Fruit fly (Drosophila melanogaster) whole organism, embryonic: ENCODE results near the gene Prx4.

Source experiments
- Ada2b ChIP-seq: fragments of 200-800 bp; sonication (Bioruptor generic); IDR thresholded peaks from 2 replicates; pipeline ENCODE4 v1.3.6; 2022; ENCODE audit warnings: missing biosample characterization, missing genetic modification characterization
- CG11504 ChIP-seq: fragments of 200-800 bp; sonication (Bioruptor generic); optimal IDR thresholded peaks from 3 replicates; lab custom pipeline; 2019; ENCODE audit warnings: missing biosample characterization, mild to moderate bottlenecking, missing genetic modification characterization, moderate library complexity
- CG12155 ChIP-seq: fragments of 200-800 bp; sonication (Bioruptor generic); optimal IDR thresholded peaks from 3 replicates; lab custom pipeline; 2016; ENCODE audit warnings: missing biosample characterization, missing genetic modification characterization
- CG14014 ChIP-seq: fragments of 200-800 bp; sonication (Bioruptor generic); IDR thresholded peaks from 2 replicates; pipeline ENCODE4 v1.3.6; 2022; ENCODE audit warnings: missing biosample characterization, missing genetic modification characterization
- CG15479 ChIP-seq: fragments of 200-800 bp; sonication (Bioruptor generic); optimal IDR thresholded peaks from 3 replicates; lab custom pipeline; 2019; ENCODE audit warnings: missing biosample characterization, mild to moderate bottlenecking, missing genetic modification characterization, moderate library complexity
- CG1647 ChIP-seq: fragments of 200-800 bp; sonication (Bioruptor generic); optimal IDR thresholded peaks from 3 replicates; lab custom pipeline; 2016; ENCODE audit warnings: missing biosample characterization, missing genetic modification characterization
- CG16863 ChIP-seq: fragments of 200-800 bp; sonication (Bioruptor generic); optimal IDR thresholded peaks from 3 replicates; lab custom pipeline; 2016; ENCODE audit warnings: missing biosample characterization, missing genetic modification characterization
- CG1832 ChIP-seq: fragments of 200-800 bp; sonication (Bioruptor generic); optimal IDR thresholded peaks from 2 replicates; lab custom pipeline; 2017; ENCODE audit warnings: missing biosample characterization, mild to moderate bottlenecking, missing genetic modification characterization, inconsistent platforms
- CG2712 ChIP-seq: fragments of 200-800 bp; optimal IDR thresholded peaks from 3 replicates; lab custom pipeline; 2019; ENCODE audit warnings: missing biosample characterization, mild to moderate bottlenecking, missing genetic modification characterization, moderate library complexity
- CG2875 ChIP-seq: fragments of 200-800 bp; sonication (Bioruptor generic); optimal IDR thresholded peaks from 2 replicates; lab custom pipeline; 2017; ENCODE audit warnings: missing biosample characterization, mild to moderate bottlenecking, missing genetic modification characterization, missing genetic modification reagents
- CG32532 ChIP-seq: fragments of 200-800 bp; sonication (Bioruptor generic); IDR thresholded peaks from 2 replicates; pipeline ENCODE4 v1.3.6; 2022; ENCODE audit warnings: missing biosample characterization, missing genetic modification characterization
- CG32772 ChIP-seq: fragments of 200-800 bp; sonication (Bioruptor generic); IDR thresholded peaks from 2 replicates; pipeline ENCODE4 v1.3.6; 2022; ENCODE audit warnings: missing biosample characterization, missing genetic modification characterization
- CG4360 ChIP-seq: fragments of 200-800 bp; sonication (Bioruptor generic); IDR thresholded peaks from 2 replicates; pipeline ENCODE4 v1.3.6; 2022; ENCODE audit warnings: missing biosample characterization, missing genetic modification characterization
- CG5953 ChIP-seq: fragments of 200-800 bp; sonication (Bioruptor generic); IDR thresholded peaks from 2 replicates; pipeline ENCODE4 v1.3.6; 2022; ENCODE audit warnings: missing biosample characterization, missing genetic modification characterization
- CG6175 ChIP-seq: fragments of 200-800 bp; sonication (Bioruptor generic); IDR thresholded peaks from 3 replicates; pipeline ENCODE4 v1.3.6; 2022; ENCODE audit warnings: missing biosample characterization, missing genetic modification characterization
- CG9609 ChIP-seq: fragments of 200-800 bp; sonication (Bioruptor generic); optimal IDR thresholded peaks from 3 replicates; lab custom pipeline; 2016; ENCODE audit warnings: missing biosample characterization, missing genetic modification characterization
- Camta ChIP-seq: fragments of 200-800 bp; sonication (Bioruptor generic); optimal IDR thresholded peaks from 2 replicates; lab custom pipeline; 2016; ENCODE audit warnings: missing biosample characterization, missing genetic modification characterization
- CkIIα-i1 ChIP-seq: fragments of 200-800 bp; sonication (Bioruptor generic); IDR thresholded peaks from 2 replicates; pipeline ENCODE4 v1.3.6; 2022; ENCODE audit warnings: missing biosample characterization, missing genetic modification characterization
- Dek ChIP-seq: fragments of 200-800 bp; sonication (Bioruptor generic); optimal IDR thresholded peaks from 3 replicates; lab custom pipeline; 2019; ENCODE audit warnings: missing biosample characterization, mild to moderate bottlenecking, missing genetic modification characterization, moderate library complexity
- Eip74EF ChIP-seq, 2 experiments: fragments of 200-800 bp in 1 of 2; fragments of >200 bp in 1 of 2; sonication (Bioruptor generic) in 1 of 2; optimal IDR thresholded peaks; 2 replicates each; lab custom pipeline; 2017 to 2019; ENCODE audit warnings: missing biosample characterization in 2 of 2, missing genetic modification characterization in 2 of 2, mild to moderate bottlenecking in 1 of 2, moderate library complexity in 1 of 2
- Gsc ChIP-seq: fragments of 200-800 bp; sonication (Bioruptor generic); IDR thresholded peaks from 2 replicates; pipeline ENCODE4 v1.3.6; 2022; ENCODE audit warnings: missing biosample characterization, missing genetic modification characterization
- Gug ChIP-seq: fragments of 200-800 bp; sonication (Bioruptor generic); IDR thresholded peaks from 4 replicates; pipeline ENCODE4 v1.3.6; 2022; ENCODE audit warnings: missing biosample characterization, missing genetic modification characterization
- Hand ChIP-seq: fragments of 200-800 bp; sonication (Bioruptor generic); optimal IDR thresholded peaks from 2 replicates; lab custom pipeline; 2017; ENCODE audit warnings: mild to moderate bottlenecking, missing biosample characterization, missing genetic modification reagents, missing genetic modification characterization
- Mad ChIP-seq: fragments of 200-800 bp; sonication (Bioruptor generic); optimal IDR thresholded peaks from 2 replicates; lab custom pipeline; 2016; ENCODE audit warnings: missing biosample characterization, missing genetic modification characterization
- Oli ChIP-seq: fragments of 200-800 bp; sonication (Bioruptor generic); optimal IDR thresholded peaks from 2 replicates; lab custom pipeline; 2018; ENCODE audit warnings: missing biosample characterization, mild to moderate bottlenecking, missing genetic modification characterization, moderate library complexity
- Sry-β ChIP-seq: fragments of 200-800 bp; sonication (Bioruptor generic); optimal IDR thresholded peaks from 2 replicates; lab custom pipeline; 2018; ENCODE audit warnings: missing biosample characterization, mild to moderate bottlenecking, missing genetic modification characterization, moderate library complexity
- Xbp1 ChIP-seq: fragments of 200-800 bp; sonication (Bioruptor generic); optimal IDR thresholded peaks from 3 replicates; lab custom pipeline; 2016; ENCODE audit warnings: missing biosample characterization, mild to moderate bottlenecking, missing genetic modification characterization
- ab ChIP-seq: fragments of 200-800 bp; sonication (Bioruptor generic); optimal IDR thresholded peaks from 2 replicates; lab custom pipeline; 2016; ENCODE audit warnings: missing biosample characterization, missing genetic modification characterization
- bcd ChIP-seq: fragments of 200-800 bp; sonication (Bioruptor generic); optimal IDR thresholded peaks from 2 replicates; lab custom pipeline; 2017; ENCODE audit warnings: missing biosample characterization, mild to moderate bottlenecking, missing genetic modification characterization
- cato ChIP-seq: fragments of 200-800 bp; sonication (Bioruptor generic); optimal IDR thresholded peaks from 2 replicates; lab custom pipeline; 2016; ENCODE audit warnings: missing biosample characterization, missing genetic modification characterization, borderline replicate concordance
- danr ChIP-seq: fragments of 200-800 bp; sonication (Bioruptor generic); IDR thresholded peaks from 2 replicates; pipeline ENCODE4 v1.3.6; 2022; ENCODE audit warnings: missing biosample characterization, missing genetic modification characterization
- emc ChIP-seq: fragments of 200-800 bp; sonication (Bioruptor generic); optimal IDR thresholded peaks from 2 replicates; lab custom pipeline; 2016; ENCODE audit warnings: missing biosample characterization, missing genetic modification characterization
- exex ChIP-seq: fragments of 200-800 bp; sonication (Bioruptor generic); optimal IDR thresholded peaks from 4 replicates; lab custom pipeline; 2018; ENCODE audit warnings: missing biosample characterization, mild to moderate bottlenecking, missing genetic modification characterization, moderate library complexity
- fd102C ChIP-seq: fragments of 200-800 bp; sonication (Bioruptor generic); optimal IDR thresholded peaks from 2 replicates; lab custom pipeline; 2018; ENCODE audit warnings: missing biosample characterization, mild to moderate bottlenecking, missing genetic modification characterization, moderate library complexity
- gcm ChIP-seq: fragments of 200-800 bp; sonication (Bioruptor generic); optimal IDR thresholded peaks from 2 replicates; lab custom pipeline; 2019; ENCODE audit warnings: missing biosample characterization, mild to moderate bottlenecking, missing genetic modification characterization, moderate library complexity
- gem ChIP-seq: fragments of 200-800 bp; sonication (Bioruptor generic); optimal IDR thresholded peaks from 2 replicates; lab custom pipeline; 2019; ENCODE audit warnings: missing biosample characterization, mild to moderate bottlenecking, missing genetic modification characterization, moderate library complexity
- hb ChIP-seq: fragments of 200-800 bp; sonication (Bioruptor generic); IDR thresholded peaks from 3 replicates; pipeline ENCODE4 v1.3.6; 2022; ENCODE audit warnings: missing biosample characterization, missing genetic modification characterization; ENCODE audit not compliant: partially characterized antibody
- her ChIP-seq: fragments of 200-800 bp; sonication (Bioruptor generic); optimal IDR thresholded peaks from 2 replicates; lab custom pipeline; 2016; ENCODE audit warnings: missing biosample characterization, missing genetic modification characterization
- lbe ChIP-seq: fragments of 200-800 bp; sonication (Bioruptor generic); optimal IDR thresholded peaks from 2 replicates; lab custom pipeline; 2016; ENCODE audit warnings: missing biosample characterization, mild to moderate bottlenecking, missing genetic modification characterization
- lmd ChIP-seq: fragments of 200-800 bp; sonication (Bioruptor generic); IDR thresholded peaks from 2 replicates; pipeline ENCODE4 v1.3.6; 2022; ENCODE audit warnings: missing biosample characterization, missing genetic modification characterization
- lola ChIP-seq, 3 experiments: fragments of >200 bp in 2 of 3; fragments of 200-800 bp in 1 of 3; sonication (Bioruptor generic) in 1 of 3; optimal IDR thresholded peaks; 2 replicates each; lab custom pipeline; 2017 to 2019; ENCODE audit warnings: missing biosample characterization in 3 of 3, missing genetic modification characterization in 3 of 3, mild to moderate bottlenecking in 1 of 3, moderate library complexity in 1 of 3
- nom ChIP-seq: fragments of 200-800 bp; sonication (Bioruptor generic); optimal IDR thresholded peaks from 2 replicates; lab custom pipeline; 2017; ENCODE audit warnings: missing biosample characterization, missing genetic modification characterization, mild to moderate bottlenecking, moderate library complexity, missing genetic modification reagents
- onecut ChIP-seq: fragments of 200-800 bp; sonication (Bioruptor generic); IDR thresholded peaks from 2 replicates; pipeline ENCODE4 v1.3.6; 2022; ENCODE audit warnings: missing biosample characterization, missing genetic modification characterization
- rib ChIP-seq: fragments of 200-800 bp; sonication (Bioruptor generic); IDR thresholded peaks from 2 replicates; pipeline ENCODE4 v1.3.6; 2022; ENCODE audit warnings: missing biosample characterization, missing genetic modification characterization
- sc ChIP-seq, 3 experiments: fragments of >200 bp in 2 of 3; fragments of 200-800 bp in 1 of 3; sonication (Bioruptor generic) in 1 of 3; optimal IDR thresholded peaks; 2 replicates in 2 of 3; 3 replicates in 1 of 3; lab custom pipeline; 2017; ENCODE audit warnings: mild to moderate bottlenecking in 1 of 3, missing biosample characterization in 1 of 3, missing genetic modification characterization in 1 of 3, missing genetic modification reagents in 1 of 3
- sr ChIP-seq: fragments of 200-800 bp; sonication (Bioruptor generic); IDR thresholded peaks from 3 replicates; pipeline ENCODE4 v1.3.6; 2022; ENCODE audit warnings: missing biosample characterization, missing genetic modification characterization
- wdn ChIP-seq: fragments of 200-800 bp; sonication (Bioruptor generic); IDR thresholded peaks from 2 replicates; pipeline ENCODE4 v1.3.6; 2022; ENCODE audit warnings: missing biosample characterization, missing genetic modification characterization

The Prx4 gene

dm6 chr3L:3060054-3060979 is 18.2 kb downstream of the Prx4 start (continued):
- TF ChIP-seq CkIIα-i1 (GFP tag; lab: Robert Waterston, UW), result peak; percentile 98
- TF ChIP-seq CG2875 (GFP tag; lab: Kevin White, UChicago), result peak; percentile 97
- peak; percentile 98 for TF ChIP-seq danr
- TF ChIP-seq CG1647 (GFP tag; lab: Kevin White, UChicago), result peak; percentile 98
- peak; percentile 99 for TF ChIP-seq bcd (GFP tag; lab: Kevin White, UChicago)
- TF ChIP-seq rib (GFP tag; lab: Robert Waterston, UW), result peak; percentile 99
- TF ChIP-seq Gsc (GFP tag; lab: Robert Waterston, UW), result peak; percentile 97
- TF ChIP-seq nom, result peak; percentile 93
- peak; percentile 97 for TF ChIP-seq emc (GFP tag; lab: Kevin White, UChicago)
- TF ChIP-seq CG6175 (GFP tag; lab: Robert Waterston, UW), result peak; percentile 98
- no peak for TF ChIP-seq sc (optimal IDR thresholded peaks at IDR 0.05; lab: Kevin White, UChicago)
- peak; percentile 97 for TF ChIP-seq sc (GFP tag; optimal IDR thresholded peaks at IDR 0.05; lab: Kevin White, UChicago)
- peak; percentile 98 for TF ChIP-seq gem (tag; lab: Kevin White, UChicago)
- peak; percentile 99 for TF ChIP-seq ab (GFP tag; lab: Kevin White, UChicago)
- TF ChIP-seq CG2712 (tag; lab: Kevin White, UChicago), result peak; percentile 97
- TF ChIP-seq CG12155 (GFP tag; lab: Kevin White, UChicago), result peak; percentile 98
- TF ChIP-seq CG5953 (GFP tag; lab: Robert Waterston, UW), result peak; percentile 99
- TF ChIP-seq Ada2b (GFP tag; lab: Robert Waterston, UW), result peak; percentile 99
- TF ChIP-seq Sry-β (GFP tag; lab: Kevin White, UChicago), result peak; percentile 46
- peak; percentile 100 for TF ChIP-seq Gug
- peak; percentile 100 for TF ChIP-seq sr (GFP tag; lab: Robert Waterston, UW)
- TF ChIP-seq gcm, result peak; percentile 97
- peak; percentile 95 for TF ChIP-seq Hand (GFP tag; lab: Kevin White, UChicago)
- peak in 1 of 3 experiments; percentile 93 for TF ChIP-seq lola (GFP tag; optimal IDR thresholded peaks at IDR 0.05; lab: Kevin White, UChicago)
- TF ChIP-seq Oli, result peak; percentile 98
- peak; percentile 97 for TF ChIP-seq CG11504 (tag; lab: Kevin White, UChicago)
- no peak for TF ChIP-seq hb (GFP tag; lab: Robert Waterston, UW)
- TF ChIP-seq CG16863 (GFP tag; lab: Kevin White, UChicago), result peak; percentile 98
- peak; percentile 98 for TF ChIP-seq Mad (GFP tag; lab: Kevin White, UChicago)
- peak; percentile 98 for TF ChIP-seq Camta (GFP tag; lab: Kevin White, UChicago)
- peak; percentile 100 for TF ChIP-seq CG32532
- TF ChIP-seq wdn (GFP tag; lab: Robert Waterston, UW), result peak; percentile 99
- peak; percentile 99 for TF ChIP-seq CG9609 (GFP tag; lab: Kevin White, UChicago)
- TF ChIP-seq CG32772, result peak; percentile 99
- peak; percentile 6 for TF ChIP-seq CG15479
- peak in 1 of 2 experiments; percentile 94 for TF ChIP-seq Eip74EF (GFP tag; optimal IDR thresholded peaks at IDR 0.05; lab: Kevin White, UChicago)
- peak; percentile 99 for TF ChIP-seq lmd (GFP tag; lab: Robert Waterston, UW)
- TF ChIP-seq CG1832 (GFP tag; lab: Kevin White, UChicago), result peak; percentile 58
- peak; percentile 97 for TF ChIP-seq her (GFP tag; lab: Kevin White, UChicago)
- peak; percentile 91 for TF ChIP-seq CG4360 (GFP tag; lab: Robert Waterston, UW)
- TF ChIP-seq exex (tag; lab: Kevin White, UChicago), result peak; percentile 85
- peak; percentile 97 for TF ChIP-seq Dek (tag; lab: Kevin White, UChicago)
- TF ChIP-seq onecut (GFP tag; lab: Robert Waterston, UW), result peak; percentile 97
- TF ChIP-seq CG14014 (GFP tag; lab: Robert Waterston, UW), result peak; percentile 99
- peak; percentile 99 for TF ChIP-seq Xbp1 (GFP tag; lab: Kevin White, UChicago)
- peak; percentile 97 for TF ChIP-seq cato (GFP tag; lab: Kevin White, UChicago)
- TF ChIP-seq fd102C (GFP tag; lab: Kevin White, UChicago), result peak; percentile 83
- peak; percentile 99 for TF ChIP-seq lbe (GFP tag; lab: Kevin White, UChicago)
